Fruit fly (Drosophila melanogaster): ENCODE results near the gene Itpr.
A peak's percentile ranks its signal among the peaks of the same experiment; 100 is the strongest.

Itpr gene

DNA sequence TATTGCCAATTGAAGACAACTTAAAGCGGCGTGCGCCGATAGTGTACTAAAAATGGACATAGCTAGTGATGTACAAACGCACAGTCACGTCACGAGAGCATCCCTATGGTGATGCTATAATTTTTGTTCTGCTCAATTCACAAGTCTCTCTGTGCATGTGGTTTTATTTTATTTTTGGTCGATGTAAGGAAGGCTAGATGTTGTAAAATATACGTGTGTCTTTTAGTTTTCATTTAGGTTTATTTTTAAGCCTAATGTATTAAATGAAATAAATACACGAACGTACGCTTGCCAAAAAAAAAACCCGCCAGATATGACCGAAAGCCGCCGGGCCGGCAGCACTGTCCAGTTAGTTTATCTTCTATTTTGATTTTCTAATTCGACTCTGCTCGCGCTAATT, 42.4 kb upstream of the Itpr start, which contains the start of the genes CG45100, HDAC3 and Hcs (continued):
- TF ChIP-seq Doc3 (GFP tag; IDR thresholded peaks at IDR 0.05; ENCODE audit: partially characterized antibody) (peak; percentile 88), her (GFP tag; optimal IDR thresholded peaks at IDR 0.05) (no peak), CG15011 (GFP tag; optimal IDR thresholded peaks at IDR 0.05) (no peak), CrebB (tag; optimal IDR thresholded peaks at IDR 0.05) (no peak), CG11085 (GFP tag; IDR thresholded peaks at IDR 0.05) (no peak), Camta (GFP tag; optimal IDR thresholded peaks at IDR 0.05) (peak; percentile 43), CG30431 (GFP tag; optimal IDR thresholded peaks at IDR 0.05) (no peak), CG30020 (tag; optimal IDR thresholded peaks at IDR 0.05) (peak; percentile 33), lola (GFP tag; optimal IDR thresholded peaks at IDR 0.05) (peak in 1 of 3 experiments; percentile 40), chinmo (GFP tag; IDR thresholded peaks at IDR 0.05; ENCODE audit: partially characterized antibody) (peak; percentile 52; the same call in 1 of the 4 replicates), YL-1 (GFP tag; optimal IDR thresholded peaks at IDR 0.05) (peak; percentile 44), CG17829 (tag; optimal IDR thresholded peaks at IDR 0.05) (peak; percentile 12), CG6272 (GFP tag; IDR thresholded peaks at IDR 0.05) (peak; percentile 49; the same call in 1 of the 2 replicates), Dip3 (GFP tag; optimal IDR thresholded peaks at IDR 0.05) (peak; percentile 57), trem (tag; optimal IDR thresholded peaks at IDR 0.05) (peak; percentile 31), CG13624 (GFP tag; optimal IDR thresholded peaks at IDR 0.05) (peak; percentile 72), CG12659 (GFP tag; optimal IDR thresholded peaks at IDR 0.05) (peak; percentile 43), Ravus (GFP tag; IDR thresholded peaks at IDR 0.05) (no peak), vnd (GFP tag; IDR thresholded peaks at IDR 0.05; ENCODE audit: partially characterized antibody) (peak; percentile 92), CG16813 (GFP tag; IDR thresholded peaks at IDR 0.05; ENCODE audit: partially characterized antibody) (peak; percentile 90), lov (optimal IDR thresholded peaks at IDR 0.05) (no peak), lov (GFP tag; IDR thresholded peaks at IDR 0.05) (no peak), tll (GFP tag; optimal IDR thresholded peaks at IDR 0.05) (peak in 1 of 2 experiments; percentile 76), Rfx (GFP tag; IDR thresholded peaks at IDR 0.05) (peak; percentile 68), bigmax (GFP tag; optimal IDR thresholded peaks at IDR 0.05) (no peak), nmo (GFP tag; optimal IDR thresholded peaks at IDR 0.05) (peak; percentile 76), CG5245 (GFP tag; optimal IDR thresholded peaks at IDR 0.05) (no peak), CG33213 (GFP tag; optimal IDR thresholded peaks at IDR 0.05) (peak; percentile 61), CG6791 (GFP tag; IDR thresholded peaks at IDR 0.05; ENCODE audit: partially characterized antibody) (peak; percentile 85), Dfd (GFP tag; optimal IDR thresholded peaks at IDR 0.05) (no peak), hbn (GFP tag; IDR thresholded peaks at IDR 0.05; ENCODE audit: partially characterized antibody) (peak; percentile 88), lilli (GFP tag; optimal IDR thresholded peaks at IDR 0.05) (peak; percentile 74), Atf3 (GFP tag; optimal IDR thresholded peaks at IDR 0.05) (peak; percentile 2), CG34422 (GFP tag; IDR thresholded peaks at IDR 0.05) (0 out of 3 replicates have a peak, but pooled peaks have one; percentile 23), CG7745 (tag; optimal IDR thresholded peaks at IDR 0.05) (no peak), Dek (tag; optimal IDR thresholded peaks at IDR 0.05) (no peak), pita (GFP tag; optimal IDR thresholded peaks at IDR 0.05) (no peak), CG42726 (GFP tag; IDR thresholded peaks at IDR 0.05; ENCODE audit: partially characterized antibody) (peak; percentile 50), CG31365 (tag; optimal IDR thresholded peaks at IDR 0.05) (no peak), CG11456 (GFP tag; IDR thresholded peaks at IDR 0.05) (peak; percentile 59; the same call in 2 of the 3 replicates), CG4360 (GFP tag; IDR thresholded peaks at IDR 0.05) (no peak), Sin3A (optimal IDR thresholded peaks at IDR 0.05) (peak; percentile 89), Hr3 (GFP tag; optimal IDR thresholded peaks at IDR 0.05) (peak; percentile 47), btn (GFP tag; optimal IDR thresholded peaks at IDR 0.05) (no peak), vfl (GFP tag; optimal IDR thresholded peaks at IDR 0.05) (peak; percentile 61), insv (GFP tag; optimal IDR thresholded peaks at IDR 0.05) (peak; percentile 67 to 97), CG12236 (GFP tag; optimal IDR thresholded peaks at IDR 0.05) (no peak), Bgb (GFP tag; IDR thresholded peaks at IDR 0.05; ENCODE audit: partially characterized antibody) (peak; percentile 87), oc (tag; optimal IDR thresholded peaks at IDR 0.05) (no peak), CG10979 (tag; optimal IDR thresholded peaks at IDR 0.05) (peak; percentile 35)
